Worm (Caenorhabditis elegans): ENCODE measurements around the gene ZC155.2.

DNA sequence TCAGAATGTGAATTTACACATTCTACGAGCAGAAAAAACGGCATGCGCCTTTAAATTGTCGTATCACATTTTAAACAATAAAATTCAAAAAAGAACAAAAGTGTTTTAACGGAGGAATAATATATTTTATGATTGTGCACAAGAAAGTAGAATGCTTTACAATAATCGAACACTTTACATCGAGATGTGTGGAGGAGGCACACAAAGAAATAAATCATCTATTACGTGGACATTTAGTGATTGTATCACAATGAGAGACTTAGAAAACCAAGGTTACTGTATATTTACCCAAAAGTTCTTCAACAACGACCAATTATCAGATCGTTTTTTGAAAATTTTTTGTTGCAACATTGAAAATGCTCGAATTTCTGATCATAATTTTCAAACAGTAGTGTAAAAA lies 8.5 kb upstream of the ZC155.2 start:
- TF ChIP-seq aly-2 (tag; optimal IDR thresholded peaks at IDR 0.05) (no peak), ztf-11 (tag; optimal IDR thresholded peaks at IDR 0.05) (no peak)

Data from whole organism, L3 larva.